Worm (Caenorhabditis elegans) whole organism, late embryonic: ENCODE measurements around the gene Y75B8A.24.
A peak's percentile ranks its signal among the peaks of the same experiment; 100 is the strongest.

Experiments used
- C38D4.7 ChIP-seq: fragments of 200-800 bp; sonication (Bioruptor generic); optimal IDR thresholded peaks from 2 replicates; lab custom pipeline; 2018; ENCODE audit warnings: mild to moderate bottlenecking, missing genetic modification characterization, moderate library complexity, missing compliant biosample characterization
- ceh-2 ChIP-seq: sonication (generic microtip); optimal IDR thresholded peaks from 2 replicates; lab custom pipeline; 2016; ENCODE audit warnings: missing genotype, missing genetic modification characterization, missing compliant biosample characterization
- ceh-6 ChIP-seq: fragments of 200-800 bp; sonication (Bioruptor generic); optimal IDR thresholded peaks from 2 replicates; lab custom pipeline; 2018; ENCODE audit warnings: mild to moderate bottlenecking, missing genetic modification characterization, missing compliant biosample characterization
- ceh-9 ChIP-seq: sonication (generic microtip); optimal IDR thresholded peaks from 2 replicates; lab custom pipeline; 2016; ENCODE audit warnings: mild to moderate bottlenecking, missing genetic modification characterization, inconsistent platforms, missing compliant biosample characterization
- dmd-4 ChIP-seq: sonication (generic microtip); optimal IDR thresholded peaks from 2 replicates; lab custom pipeline; 2016; ENCODE audit warnings: borderline replicate concordance, missing genetic modification characterization, missing compliant biosample characterization
- elt-2 ChIP-seq: sonication (generic microtip); optimal IDR thresholded peaks from 2 replicates; lab custom pipeline; 2016; ENCODE audit warnings: missing genetic modification reagents, missing genetic modification characterization, missing compliant biosample characterization
- fax-1 ChIP-seq: sonication (generic microtip); optimal IDR thresholded peaks from 2 replicates; lab custom pipeline; 2016; ENCODE audit warnings: missing genotype, missing genetic modification characterization, missing compliant biosample characterization
- lin-11 ChIP-seq: fragments of 200-800 bp; sonication (Bioruptor generic); optimal IDR thresholded peaks from 2 replicates; lab custom pipeline; 2018; ENCODE audit warnings: mild to moderate bottlenecking, missing genetic modification characterization, missing compliant biosample characterization
- nfya-1 ChIP-seq: sonication (generic microtip); optimal IDR thresholded peaks from 2 replicates; lab custom pipeline; 2017; ENCODE audit warnings: missing genetic modification characterization, mild to moderate bottlenecking, missing compliant biosample characterization, antibody characterized with exemption, moderate library complexity
- nhr-11 ChIP-seq: fragments of 150-350 bp; optimal IDR thresholded peaks from 2 replicates; lab custom pipeline; 2014; ENCODE audit warnings: missing biosample characterization, missing genetic modification characterization
- pha-4 ChIP-seq: fragments of 150-350 bp; optimal IDR thresholded peaks from 2 replicates; lab custom pipeline; 2018; ENCODE audit warnings: missing biosample characterization, missing genetic modification reagents, missing genetic modification characterization
- zip-5 ChIP-seq: sonication (generic microtip); optimal IDR thresholded peaks from 2 replicates; lab custom pipeline; 2016; ENCODE audit warnings: missing genetic modification characterization, missing compliant biosample characterization

DNA sequence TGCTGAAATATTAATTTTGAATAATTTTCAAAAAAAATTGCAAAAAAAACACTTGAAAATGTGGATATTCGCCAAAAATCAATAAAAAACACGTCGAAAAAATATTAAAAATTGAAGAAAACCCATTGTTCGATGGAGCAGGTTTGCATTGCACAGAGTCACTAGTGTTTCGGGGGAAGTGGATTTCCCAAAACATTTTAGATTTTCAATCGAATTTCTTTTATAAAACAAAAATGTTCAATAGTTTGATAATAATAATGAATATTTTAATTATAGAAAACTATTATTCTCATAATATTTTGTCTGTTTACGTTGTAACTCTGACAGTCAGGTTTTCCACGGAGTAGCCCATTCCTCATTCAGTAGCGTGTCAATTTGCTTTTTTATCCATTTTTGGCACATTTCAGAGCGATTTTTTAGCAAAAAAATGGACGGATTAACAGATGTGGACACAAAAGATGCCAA, 54.9 kb downstream of the Y75B8A.24 start, which contains the start of the genes gex-4 and gphr-1:
- TF ChIP-seq pha-4 (tag; lab: Kevin White, UChicago) (no peak), C38D4.7 (GFP tag; lab: Kevin White, UChicago) (no peak), nfya-1 (tag; lab: Kevin White, UChicago) (peak; percentile 7), ceh-2 (tag; lab: Kevin White, UChicago) (peak; percentile 7), ceh-9 (no peak), fax-1 (no peak), dmd-4 (tag; lab: Kevin White, UChicago) (no peak), ceh-6 (GFP tag; lab: Kevin White, UChicago) (no peak), nhr-11 (no peak), lin-11 (tag; lab: Kevin White, UChicago) (no peak), elt-2 (tag; lab: Kevin White, UChicago) (peak; percentile 45), zip-5 (tag; lab: Kevin White, UChicago) (peak; percentile 81)
